Fruit fly (Drosophila melanogaster): ENCODE results near the gene RpS5a.

The RpS5a gene

DNA sequence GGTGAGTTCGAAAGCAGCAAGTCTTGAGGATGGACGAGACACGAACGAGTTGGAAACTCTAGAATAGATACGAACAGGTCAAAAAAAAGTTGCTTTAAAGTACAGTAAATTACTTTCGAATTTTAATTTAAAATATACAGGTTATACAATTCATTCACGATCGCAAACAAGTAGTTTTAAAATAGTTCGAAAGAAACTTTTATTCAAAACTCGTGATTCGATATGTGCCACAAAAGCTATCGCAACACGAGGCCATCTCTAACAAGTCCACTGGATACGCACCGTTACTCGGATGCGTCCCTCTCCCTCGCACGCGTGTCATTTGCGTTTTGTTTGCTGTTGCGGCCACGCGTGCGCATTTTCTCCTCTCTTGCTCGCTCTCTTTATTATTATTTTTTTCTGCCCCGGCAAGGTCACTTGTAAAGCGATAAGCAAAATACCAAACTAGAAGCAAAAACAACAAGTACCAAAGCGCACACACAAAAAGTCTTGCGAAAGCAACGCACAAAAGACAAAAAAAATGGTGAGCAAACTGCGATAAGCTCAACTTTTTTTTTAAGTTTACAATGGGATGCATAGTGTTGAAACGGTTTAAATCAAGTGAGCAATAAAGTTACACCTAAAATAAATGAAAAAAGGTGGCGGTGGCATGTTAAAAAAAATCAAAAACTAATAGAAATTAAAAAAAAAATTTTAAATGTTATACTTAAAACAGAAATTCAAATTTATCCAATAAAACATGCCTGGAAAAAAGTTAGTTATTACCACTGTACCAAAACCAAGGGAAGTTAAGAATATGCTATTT, 22.8 kb downstream of the RpS5a start (continued):
- TF ChIP-seq Xrp1 (GFP tag; IDR thresholded peaks at IDR 0.05) = peak; percentile 75
- peak; percentile 62 for TF ChIP-seq exex (tag; optimal IDR thresholded peaks at IDR 0.05)
- TF ChIP-seq dysf (GFP tag; IDR thresholded peaks at IDR 0.05) = peak; percentile 82
- TF ChIP-seq CG8089 (GFP tag; optimal IDR thresholded peaks at IDR 0.05) = no peak
- TF ChIP-seq chn (GFP tag; optimal IDR thresholded peaks at IDR 0.05) = peak; percentile 34
- TF ChIP-seq CG5953 (GFP tag; IDR thresholded peaks at IDR 0.05) = peak; percentile 56
- TF ChIP-seq lilli (GFP tag; optimal IDR thresholded peaks at IDR 0.05) = peak; percentile 42
- peak; percentile 13 for TF ChIP-seq Dip3 (GFP tag; optimal IDR thresholded peaks at IDR 0.05)
- TF ChIP-seq vnd (GFP tag; IDR thresholded peaks at IDR 0.05; ENCODE audit: partially characterized antibody) = peak; percentile 92
- peak; percentile 26; the same call in 1 of the 2 replicates for TF ChIP-seq Drgx (GFP tag; IDR thresholded peaks at IDR 0.05)
- TF ChIP-seq Ada2b (GFP tag; IDR thresholded peaks at IDR 0.05) = peak; percentile 78
- TF ChIP-seq al (GFP tag; IDR thresholded peaks at IDR 0.05) = peak; percentile 71; the same call in 1 of the 2 replicates
- TF ChIP-seq tin (GFP tag; optimal IDR thresholded peaks at IDR 0.05) = peak; percentile 24
- peak; percentile 78 for TF ChIP-seq cwo (GFP tag; optimal IDR thresholded peaks at IDR 0.05)
- peak; percentile 56; the same call in 1 of the 2 replicates for TF ChIP-seq Awh (GFP tag; IDR thresholded peaks at IDR 0.05)
- TF ChIP-seq tap (tag; optimal IDR thresholded peaks at IDR 0.05) = peak; percentile 67
- peak; percentile 58; the same call in 1 of the 3 replicates for TF ChIP-seq ase (GFP tag; IDR thresholded peaks at IDR 0.05)
- peak; percentile 35 for TF ChIP-seq tio (GFP tag; optimal IDR thresholded peaks at IDR 0.05)
- peak; percentile 75 for TF ChIP-seq CG17361 (GFP tag; IDR thresholded peaks at IDR 0.05)
- no peak; the same call in 2 of the 3 replicates for TF ChIP-seq zen2 (GFP tag; IDR thresholded peaks at IDR 0.05; ENCODE audit: partially characterized antibody)
- peak; percentile 22 for TF ChIP-seq CG11398 (GFP tag; optimal IDR thresholded peaks at IDR 0.05)
- TF ChIP-seq Trl (optimal IDR thresholded peaks at IDR 0.05) = peak; percentile 25 to 33
- peak; percentile 50 for TF ChIP-seq Trl (GFP tag; optimal IDR thresholded peaks at IDR 0.05)
- peak; percentile 21 for TF ChIP-seq eyg (GFP tag; optimal IDR thresholded peaks at IDR 0.05)
- no peak for TF ChIP-seq CG3995 (GFP tag; optimal IDR thresholded peaks at IDR 0.05)
- peak; percentile 69 for TF ChIP-seq phol (tag; optimal IDR thresholded peaks at IDR 0.05)
- TF ChIP-seq row (GFP tag; IDR thresholded peaks at IDR 0.05) = peak; percentile 95
- TF ChIP-seq CG17829 (tag; optimal IDR thresholded peaks at IDR 0.05) = peak; percentile 63
- TF ChIP-seq hth (optimal IDR thresholded peaks at IDR 0.05) = no peak
- peak; percentile 69 for TF ChIP-seq tna (GFP tag; IDR thresholded peaks at IDR 0.05; ENCODE audit: partially characterized antibody)
- no peak for TF ChIP-seq pan (optimal IDR thresholded peaks at IDR 0.05)
- peak in 1 of 2 experiments; percentile 81 for TF ChIP-seq pan (GFP tag; optimal IDR thresholded peaks at IDR 0.05 in 1 of 2, IDR thresholded peaks at IDR 0.05 in 1 of 2)
- peak; percentile 28 for TF ChIP-seq nmo (GFP tag; optimal IDR thresholded peaks at IDR 0.05)
- 0 out of 2 replicates have a peak, but pooled peaks have one; percentile 19 for TF ChIP-seq Taf1 (GFP tag; IDR thresholded peaks at IDR 0.05)
- no peak for TF ChIP-seq jing (GFP tag; optimal IDR thresholded peaks at IDR 0.05)
- TF ChIP-seq TFAM (GFP tag; optimal IDR thresholded peaks at IDR 0.05) = no peak
- TF ChIP-seq CG11560 (tag; IDR thresholded peaks at IDR 0.05) = no peak
- no peak; the same call in none of the 2 replicates for TF ChIP-seq E2f2 (GFP tag; IDR thresholded peaks at IDR 0.05)
- peak; percentile 87 for TF ChIP-seq CG14860 (GFP tag; IDR thresholded peaks at IDR 0.05; ENCODE audit: partially characterized antibody)
- peak; percentile 55 for TF ChIP-seq CG15514 (GFP tag; optimal IDR thresholded peaks at IDR 0.05)
- TF ChIP-seq CG2116 (GFP tag; optimal IDR thresholded peaks at IDR 0.05) = no peak
- TF ChIP-seq jumu (GFP tag; optimal IDR thresholded peaks at IDR 0.05) = peak; percentile 34
- peak; percentile 39 for TF ChIP-seq ERR (GFP tag; optimal IDR thresholded peaks at IDR 0.05)
- TF ChIP-seq Hand (GFP tag; optimal IDR thresholded peaks at IDR 0.05) = peak; percentile 58
- TF ChIP-seq Hr51 (GFP tag; optimal IDR thresholded peaks at IDR 0.05) = peak; percentile 23 to 80
- peak; percentile 49 for TF ChIP-seq CG10543 (GFP tag; optimal IDR thresholded peaks at IDR 0.05)
- TF ChIP-seq slbo (GFP tag; IDR thresholded peaks at IDR 0.05) = peak; percentile 81
- peak; percentile 22 for TF ChIP-seq HmgZ (tag; optimal IDR thresholded peaks at IDR 0.05)
- peak; percentile 73 for TF ChIP-seq CG2120 (GFP tag; optimal IDR thresholded peaks at IDR 0.05)
- TF ChIP-seq CG12219 (GFP tag; optimal IDR thresholded peaks at IDR 0.05) = peak; percentile 2

Measured in whole organism, embryonic.